Fruit fly (Drosophila melanogaster) whole organism, adult: ENCODE results near the gene CG43796.

Experiments
- CG12768 ChIP-seq: fragments of 200-800 bp; sonication (Bioruptor generic); optimal IDR thresholded peaks from 2 replicates; lab custom pipeline; 2017; ENCODE audit warnings: missing biosample characterization, missing genetic modification characterization, mild to moderate bottlenecking, moderate library complexity, missing genetic modification reagents
- CG5204 ChIP-seq: fragments of 200-800 bp; sonication (Bioruptor generic); optimal IDR thresholded peaks from 2 replicates; lab custom pipeline; 2016; ENCODE audit warnings: missing biosample characterization, missing genetic modification characterization
- Crg-1 ChIP-seq: fragments of 200-800 bp; sonication (Bioruptor generic); optimal IDR thresholded peaks from 2 replicates; lab custom pipeline; 2016; ENCODE audit warnings: missing biosample characterization, missing genetic modification characterization

DNA sequence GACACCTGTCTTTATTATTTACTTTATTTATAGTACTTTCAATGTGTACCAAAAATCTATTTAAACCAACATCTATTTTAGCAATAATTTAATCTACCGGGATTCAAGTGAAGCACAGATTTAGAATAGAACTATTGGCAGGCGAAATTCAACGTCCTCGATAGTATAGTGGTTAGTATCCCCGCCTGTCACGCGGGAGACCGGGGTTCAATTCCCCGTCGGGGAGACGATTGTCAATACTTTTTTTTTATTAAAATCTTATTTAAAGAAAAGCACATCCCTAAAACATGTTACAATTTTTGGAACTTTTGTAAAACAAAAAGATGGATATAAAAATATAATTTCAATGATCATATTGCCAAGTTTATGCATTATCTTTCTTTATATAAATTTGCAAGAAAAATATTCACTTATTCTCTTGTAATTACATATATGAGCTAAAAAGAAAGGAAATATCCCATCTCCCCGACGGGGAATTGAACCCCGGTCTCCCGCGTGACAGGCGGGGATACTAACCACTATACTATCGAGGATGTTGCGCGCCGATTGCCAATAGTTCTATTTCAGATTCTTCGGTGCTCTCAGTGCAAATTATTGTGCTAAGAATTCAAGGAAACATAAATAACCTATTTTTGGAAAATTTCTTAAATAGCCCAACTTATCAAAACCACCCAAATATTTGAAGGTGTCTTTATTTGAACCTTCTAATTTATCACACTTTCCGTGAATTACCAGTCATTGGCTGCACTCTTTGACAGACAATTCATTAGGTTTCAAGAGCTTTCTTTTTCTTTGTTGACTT, at the start of gene CG43796:
- TF ChIP-seq CG12768 (no peak), CG5204 (GFP tag; lab: Kevin White, UChicago) (no peak), Crg-1 (GFP tag; lab: Kevin White, UChicago) (no peak)
